Worm (Caenorhabditis elegans) whole organism, midembryonic: ENCODE data around the gene Y42H9AR.1.

Experiments
- T22C8.4 ChIP-seq: fragments of 200-800 bp; sonication (Bioruptor generic); IDR thresholded peaks from 2 replicates; pipeline ENCODE4 v1.3.6; 2022; ENCODE audit warnings: missing genetic modification characterization, missing compliant biosample characterization
- cog-1 ChIP-seq: sonication (generic microtip); optimal IDR thresholded peaks from 2 replicates; lab custom pipeline; 2016; ENCODE audit warnings: missing genetic modification characterization, missing compliant biosample characterization
- flt-1 ChIP-seq: fragments of 200-800 bp; sonication (Bioruptor generic); IDR thresholded peaks from 2 replicates; pipeline ENCODE4 v1.3.6; 2022; ENCODE audit warnings: missing genetic modification characterization, missing compliant biosample characterization
- klf-2 ChIP-seq: fragments of 200-800 bp; sonication (Bioruptor generic); conservative IDR thresholded peaks from 2 replicates; pipeline ENCODE4 v1.3.6; 2022; ENCODE audit warnings: missing genetic modification reagents, missing genetic modification characterization, missing compliant biosample characterization
- med-1 ChIP-seq: sonication (generic microtip); optimal IDR thresholded peaks from 2 replicates; lab custom pipeline; 2017; ENCODE audit warnings: missing genetic modification characterization, mild to moderate bottlenecking, missing compliant biosample characterization, antibody characterized with exemption, missing genetic modification reagents; ENCODE audit not compliant: insufficient read depth
- ref-1 ChIP-seq: fragments of 200-800 bp; sonication (Bioruptor generic); conservative IDR thresholded peaks from 2 replicates; pipeline ENCODE4 v1.3.6; 2022; ENCODE audit warnings: missing genetic modification reagents, missing genetic modification characterization, missing compliant biosample characterization
- tab-1 ChIP-seq: fragments of 200-800 bp; sonication (Bioruptor generic); IDR thresholded peaks from 2 replicates; pipeline ENCODE4 v1.3.6; 2022; ENCODE audit warnings: missing genetic modification characterization, missing compliant biosample characterization
- ztf-23 ChIP-seq: fragments of 200-800 bp; sonication (Bioruptor generic); IDR thresholded peaks from 2 replicates; pipeline ENCODE4 v1.3.6; 2022; ENCODE audit warnings: missing genetic modification reagents, missing genetic modification characterization, missing compliant biosample characterization
- ztf-29 ChIP-seq: fragments of 200-800 bp; sonication (Bioruptor generic); IDR thresholded peaks from 2 replicates; pipeline ENCODE4 v1.3.6; 2022; ENCODE audit warnings: missing genetic modification reagents, missing genetic modification characterization, missing compliant biosample characterization

- TF ChIP-seq cog-1 (tag; lab: Kevin White, UChicago) (no peak), flt-1 (no peak), T22C8.4 (GFP tag; lab: Robert Waterston, UW) (no peak), tab-1 (GFP tag; lab: Robert Waterston, UW) (no peak), ztf-29 (GFP tag; lab: Robert Waterston, UW) (no peak), ref-1 (GFP tag; lab: Robert Waterston, UW) (no peak), med-1 (GFP tag; lab: Kevin White, UChicago) (no peak), klf-2 (GFP tag; lab: Robert Waterston, UW) (no peak), ztf-23 (GFP tag; lab: Robert Waterston, UW) (no peak)
These were observed 45.4 kb upstream of the Y42H9AR.1 start for ce11 chrIV:8067745-8068144.
